Worm (Caenorhabditis elegans): ENCODE results near the gene madd-3.

DNA sequence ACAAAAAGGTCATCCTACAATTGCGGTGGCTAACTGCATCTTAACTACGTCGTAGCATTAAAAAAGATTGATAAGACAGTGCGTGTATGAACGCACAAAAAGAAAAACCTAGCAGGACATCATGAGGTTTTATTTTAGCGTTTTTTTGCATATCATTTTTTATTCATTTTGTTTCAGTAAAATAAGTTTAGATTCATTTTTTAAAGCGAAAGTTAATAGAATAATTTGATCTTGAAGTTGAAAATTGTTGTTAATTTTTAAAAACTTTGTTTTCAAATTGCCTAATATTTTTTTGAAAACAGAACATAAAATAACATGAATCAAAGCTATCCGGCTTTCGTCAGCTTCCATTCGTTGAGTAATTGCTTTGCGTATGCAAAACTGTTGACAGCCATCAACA is 17.2 kb upstream of the madd-3 start, which contains the start of gene prx-1:
- TF ChIP-seq ama-1 (optimal IDR thresholded peaks at IDR 0.05) (no peak), scrt-1 (GFP tag; IDR thresholded peaks at IDR 0.05) (no peak), ets-7 (tag; optimal IDR thresholded peaks at IDR 0.05) (no peak), hmbx-1 (tag; optimal IDR thresholded peaks at IDR 0.05) (no peak), aly-1 (tag; optimal IDR thresholded peaks at IDR 0.05) (no peak), flt-1 (GFP tag; IDR thresholded peaks at IDR 0.05) (no peak)

Measured in whole organism, early embryonic.